Worm (Caenorhabditis elegans) whole organism, late embryonic: Measurements from ENCODE around the gene srx-62.

Source experiments
- C38D4.7 ChIP-seq: fragments of 200-800 bp; sonication (Bioruptor generic); optimal IDR thresholded peaks from 2 replicates; lab custom pipeline; 2018; ENCODE audit warnings: mild to moderate bottlenecking, missing genetic modification characterization, moderate library complexity, missing compliant biosample characterization
- elt-2 ChIP-seq: sonication (generic microtip); optimal IDR thresholded peaks from 2 replicates; lab custom pipeline; 2016; ENCODE audit warnings: missing genetic modification reagents, missing genetic modification characterization, missing compliant biosample characterization
- madf-2 ChIP-seq: sonication (generic microtip); optimal IDR thresholded peaks from 2 replicates; lab custom pipeline; 2017; ENCODE audit warnings: missing genetic modification characterization, missing compliant biosample characterization
- mec-3 ChIP-seq: sonication (generic microtip); optimal IDR thresholded peaks from 2 replicates; lab custom pipeline; 2016; ENCODE audit warnings: borderline replicate concordance, missing genetic modification characterization, missing compliant biosample characterization

ce11 chrV:3963715-3964114 lies 32.0 kb downstream of the srx-62 start, which contains the start of gene cyp-34A7:
- TF ChIP-seq mec-3 (tag; lab: Kevin White, UChicago) (no peak), elt-2 (no peak), madf-2 (tag; lab: Kevin White, UChicago) (no peak), C38D4.7 (GFP tag; lab: Kevin White, UChicago) (no peak)
